In the genomic region with DNA sequence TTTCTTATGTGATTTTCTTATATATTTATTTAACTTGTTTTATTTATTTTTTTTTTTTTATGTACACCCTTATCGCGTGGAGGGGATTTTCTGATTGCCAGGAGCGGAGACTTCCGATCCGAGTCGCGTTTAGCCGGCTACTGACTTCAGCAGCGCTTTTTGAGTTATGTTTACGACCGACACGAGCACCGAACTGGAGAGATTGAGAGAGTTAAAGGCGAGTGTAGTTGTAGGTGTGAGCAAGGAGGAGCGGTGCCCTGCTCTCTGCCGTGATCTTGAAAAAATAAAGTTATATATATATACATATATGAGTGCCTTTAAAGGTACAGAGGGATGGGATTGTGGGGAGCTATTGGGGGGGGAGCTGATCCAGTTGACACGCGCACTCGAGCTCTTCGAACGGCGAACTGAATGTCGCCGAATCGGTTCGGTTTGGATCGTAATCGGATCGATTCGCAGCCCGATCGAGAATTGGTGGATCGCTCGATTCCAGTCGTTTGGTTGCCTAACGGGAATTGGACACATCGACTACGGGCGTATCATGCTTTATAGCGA, we compare ENCODE assay signal across 5 fruit fly cellular contexts.
TF ChIP-seq lines count a peak whose summit lies in the region.

Gene rost, minus strand, starts transcription at position 503 of the 555 bp plus-strand sequence.

- TF ChIP-seq CTCF in whole organism, embryonic (GFP tag; optimal IDR thresholded peaks at IDR 0.05; lab: Kevin White, UChicago), result no peak

TF ChIP-seq in whole organism, adult, 20 proteins besides CTCF, POLR2A, EP300 and RAD21:
- peak; percentile 59 for TF ChIP-seq pad (GFP tag; optimal IDR thresholded peaks at IDR 0.05; lab: Kevin White, UChicago)
- no peak for TF ChIP-seq CG5204 (GFP tag; optimal IDR thresholded peaks at IDR 0.05; lab: Kevin White, UChicago)
- no peak for TF ChIP-seq CG7045 (GFP tag; optimal IDR thresholded peaks at IDR 0.05; lab: Kevin White, UChicago)
- TF ChIP-seq CG1620 (GFP tag; optimal IDR thresholded peaks at IDR 0.05; lab: Kevin White, UChicago), result no peak
- TF ChIP-seq tj (GFP tag; optimal IDR thresholded peaks at IDR 0.05; lab: Kevin White, UChicago), result peak; percentile 39
- TF ChIP-seq Crg-1 (GFP tag; optimal IDR thresholded peaks at IDR 0.05; lab: Kevin White, UChicago), result no peak
- peak; percentile 10 for TF ChIP-seq kay (GFP tag; lab: Kevin White, UChicago; ENCODE audit: borderline replicate concordance)
- TF ChIP-seq CG14711 (tag; optimal IDR thresholded peaks at IDR 0.05; lab: Kevin White, UChicago), result no peak
- peak; percentile 83 for TF ChIP-seq Mnt (GFP tag; optimal IDR thresholded peaks at IDR 0.05; lab: Kevin White, UChicago)
- no peak for TF ChIP-seq bab1 (GFP tag; optimal IDR thresholded peaks at IDR 0.05; lab: Kevin White, UChicago)
- no peak for TF ChIP-seq CG33017 (tag; optimal IDR thresholded peaks at IDR 0.05; lab: Kevin White, UChicago)
- peak; percentile 80 for TF ChIP-seq ovo (GFP tag; optimal IDR thresholded peaks at IDR 0.05; lab: Kevin White, UChicago)

TF ChIP-seq in whole organism, embryonic, 481 proteins besides CTCF, POLR2A, EP300 and RAD21 (continues in another document):
- peak in 1 of 2 experiments; percentile 69 for TF ChIP-seq Pdp1 (GFP tag; optimal IDR thresholded peaks at IDR 0.05; lab: Kevin White, UChicago)
- TF ChIP-seq lab (GFP tag; optimal IDR thresholded peaks at IDR 0.05; lab: Kevin White, UChicago), result peak; percentile 25
- no peak for TF ChIP-seq CG6175 (GFP tag; IDR thresholded peaks at IDR 0.05; lab: Robert Waterston, UW)
- TF ChIP-seq CG1647 (GFP tag; optimal IDR thresholded peaks at IDR 0.05; lab: Kevin White, UChicago), result no peak
- peak; percentile 41 for TF ChIP-seq Jarid2 (GFP tag; optimal IDR thresholded peaks at IDR 0.05; lab: Kevin White, UChicago)
- TF ChIP-seq nom (GFP tag; optimal IDR thresholded peaks at IDR 0.05; lab: Kevin White, UChicago), result peak; percentile 57
- TF ChIP-seq crol (GFP tag; IDR thresholded peaks at IDR 0.05; lab: Robert Waterston, UW), result peak; percentile 60
- no peak for TF ChIP-seq CG6765 (GFP tag; optimal IDR thresholded peaks at IDR 0.05; lab: Kevin White, UChicago)
- peak; percentile 82 for TF ChIP-seq Hey (tag; optimal IDR thresholded peaks at IDR 0.05; lab: Kevin White, UChicago)
- no peak for TF ChIP-seq YL-1 (GFP tag; optimal IDR thresholded peaks at IDR 0.05; lab: Kevin White, UChicago)
- TF ChIP-seq cg (GFP tag; optimal IDR thresholded peaks at IDR 0.05; lab: Kevin White, UChicago), result peak; percentile 22
- TF ChIP-seq HmgZ (tag; optimal IDR thresholded peaks at IDR 0.05; lab: Kevin White, UChicago), result peak; percentile 44
- TF ChIP-seq corto (GFP tag; optimal IDR thresholded peaks at IDR 0.05; lab: Kevin White, UChicago), result peak; percentile 51
- peak; percentile 73 for TF ChIP-seq grn (GFP tag; optimal IDR thresholded peaks at IDR 0.05; lab: Kevin White, UChicago)
- TF ChIP-seq CG12071 (GFP tag; optimal IDR thresholded peaks at IDR 0.05; lab: Kevin White, UChicago), result no peak
- TF ChIP-seq lbe (GFP tag; optimal IDR thresholded peaks at IDR 0.05; lab: Kevin White, UChicago), result peak; percentile 54
- TF ChIP-seq MBD-R2 (GFP tag; IDR thresholded peaks at IDR 0.05; lab: Robert Waterston, UW), result 0 out of 2 replicates have a peak, but pooled peaks have one; percentile 7
- peak; percentile 94 for TF ChIP-seq Deaf1 (tag; optimal IDR thresholded peaks at IDR 0.05; lab: Kevin White, UChicago)

TF ChIP-seq in whole organism, prepupa, 60 proteins besides CTCF, POLR2A, EP300 and RAD21 (continues in another document):
- TF ChIP-seq CG6854 (GFP tag; optimal IDR thresholded peaks at IDR 0.05; lab: Kevin White, UChicago) (peak; percentile 51), Eip78C (GFP tag; lab: Kevin White, UChicago) (peak; percentile 67), svp (GFP tag; lab: Kevin White, UChicago) (peak; percentile 86), CG9139 (GFP tag; optimal IDR thresholded peaks at IDR 0.05; lab: Kevin White, UChicago) (peak; percentile 27), ss (GFP tag; optimal IDR thresholded peaks at IDR 0.05; lab: Kevin White, UChicago) (peak in 1 of 2 experiments; percentile 59), CG8632 (GFP tag; optimal IDR thresholded peaks at IDR 0.05; lab: Kevin White, UChicago) (peak; percentile 6), Sox102F (GFP tag; optimal IDR thresholded peaks at IDR 0.05; lab: Kevin White, UChicago) (peak; percentile 26), CG6808 (GFP tag; optimal IDR thresholded peaks at IDR 0.05; lab: Kevin White, UChicago) (peak; percentile 1), eg (GFP tag; IDR thresholded peaks at IDR 0.05; lab: Robert Waterston, UW) (no peak), CG10631 (GFP tag; optimal IDR thresholded peaks at IDR 0.05; lab: Kevin White, UChicago) (no peak), achi (GFP tag; optimal IDR thresholded peaks at IDR 0.05; lab: Kevin White, UChicago) (peak; percentile 10), topi (GFP tag; optimal IDR thresholded peaks at IDR 0.05; lab: Kevin White, UChicago) (peak; percentile 26), CG8119 (GFP tag; IDR thresholded peaks at IDR 0.05; lab: Robert Waterston, UW) (no peak), esn (GFP tag; optimal IDR thresholded peaks at IDR 0.05; lab: Kevin White, UChicago) (peak; percentile 17), CG10669 (GFP tag; optimal IDR thresholded peaks at IDR 0.05; lab: Kevin White, UChicago) (peak; percentile 3), CG3919 (GFP tag; optimal IDR thresholded peaks at IDR 0.05; lab: Kevin White, UChicago) (peak; percentile 9), Lpt (GFP tag; optimal IDR thresholded peaks at IDR 0.05; lab: Kevin White, UChicago) (peak; percentile 46), CG6163 (GFP tag; IDR thresholded peaks at IDR 0.05; lab: Robert Waterston, UW) (no peak), CG11294 (GFP tag; IDR thresholded peaks at IDR 0.05; lab: Robert Waterston, UW) (no peak), vri (GFP tag; optimal IDR thresholded peaks at IDR 0.05; lab: Kevin White, UChicago) (peak; percentile 77)

TF ChIP-seq in whole organism, pupa, 21 proteins besides CTCF, POLR2A, EP300 and RAD21:
- TF ChIP-seq CG14655 (GFP tag; optimal IDR thresholded peaks at IDR 0.05; lab: Kevin White, UChicago), result no peak
- TF ChIP-seq CG34367 (tag; optimal IDR thresholded peaks at IDR 0.05; lab: Kevin White, UChicago), result peak; percentile 9
- peak; percentile 72 for TF ChIP-seq EcR (GFP tag; optimal IDR thresholded peaks at IDR 0.05; lab: Kevin White, UChicago)
- TF ChIP-seq rn (GFP tag; IDR thresholded peaks at IDR 0.05; lab: Robert Waterston, UW), result no peak
- peak; percentile 26 for TF ChIP-seq CG15710 (tag; optimal IDR thresholded peaks at IDR 0.05; lab: Kevin White, UChicago)
- peak; percentile 38; the same call in 1 of the 3 replicates for TF ChIP-seq CG4496 (GFP tag; IDR thresholded peaks at IDR 0.05; lab: Robert Waterston, UW)
- TF ChIP-seq Pif1A (GFP tag; optimal IDR thresholded peaks at IDR 0.05; lab: Kevin White, UChicago), result peak; percentile 7
- TF ChIP-seq Snoo (tag; optimal IDR thresholded peaks at IDR 0.05; lab: Kevin White, UChicago), result no peak
- peak; percentile 34 for TF ChIP-seq CG8159 (tag; optimal IDR thresholded peaks at IDR 0.05; lab: Kevin White, UChicago)
- TF ChIP-seq CG13204 (GFP tag; optimal IDR thresholded peaks at IDR 0.05; lab: Kevin White, UChicago), result peak; percentile 55
- peak; percentile 65 for TF ChIP-seq Pif1B (GFP tag; optimal IDR thresholded peaks at IDR 0.05; lab: Kevin White, UChicago)

TF ChIP-seq in whole organism, wandering third instar larva, 38 proteins besides CTCF, POLR2A, EP300 and RAD21 (continues in another document):
- no peak for TF ChIP-seq dsf (GFP tag; optimal IDR thresholded peaks at IDR 0.05; lab: Kevin White, UChicago; ENCODE audit: borderline replicate concordance)
- no peak for TF ChIP-seq OdsH (GFP tag; optimal IDR thresholded peaks at IDR 0.05; lab: Kevin White, UChicago)
- no peak for TF ChIP-seq Hr78 (GFP tag; optimal IDR thresholded peaks at IDR 0.05; lab: Kevin White, UChicago)
- TF ChIP-seq tai (GFP tag; optimal IDR thresholded peaks at IDR 0.05; lab: Kevin White, UChicago), result no peak
- no peak for TF ChIP-seq Myc (optimal IDR thresholded peaks at IDR 0.05; lab: Kevin White, UChicago)
- no peak for TF ChIP-seq foxo (GFP tag; optimal IDR thresholded peaks at IDR 0.05; lab: Kevin White, UChicago)
- no peak for TF ChIP-seq woc (GFP tag; optimal IDR thresholded peaks at IDR 0.05; lab: Kevin White, UChicago)
- no peak for TF ChIP-seq CG32264 (GFP tag; optimal IDR thresholded peaks at IDR 0.05; lab: Kevin White, UChicago)
- TF ChIP-seq lola (GFP tag; optimal IDR thresholded peaks at IDR 0.05; lab: Kevin White, UChicago), result no peak
- no peak for TF ChIP-seq psq (GFP tag; optimal IDR thresholded peaks at IDR 0.05; lab: Kevin White, UChicago)
- peak in 1 of 2 experiments; percentile 68 for TF ChIP-seq dl (GFP tag; optimal IDR thresholded peaks at IDR 0.05; lab: Kevin White, UChicago; ENCODE audit: insufficient read depth in 1 of 2, partially characterized antibody in 2 of 2)
- TF ChIP-seq Vsx2 (GFP tag; optimal IDR thresholded peaks at IDR 0.05; lab: Kevin White, UChicago; ENCODE audit: partially characterized antibody), result peak; percentile 25
- no peak for TF ChIP-seq CG9705 (GFP tag; optimal IDR thresholded peaks at IDR 0.05; lab: Kevin White, UChicago)
- no peak for TF ChIP-seq pan (optimal IDR thresholded peaks at IDR 0.05; lab: Kevin White, UChicago)
- peak; percentile 55 for TF ChIP-seq jim (GFP tag; optimal IDR thresholded peaks at IDR 0.05; lab: Kevin White, UChicago)
- no peak for TF ChIP-seq Mio (GFP tag; optimal IDR thresholded peaks at IDR 0.05; lab: Kevin White, UChicago)
- peak; percentile 67 for TF ChIP-seq Dif (GFP tag; optimal IDR thresholded peaks at IDR 0.05; lab: Kevin White, UChicago; ENCODE audit: partially characterized antibody)
- TF ChIP-seq Rel (GFP tag; optimal IDR thresholded peaks at IDR 0.05; lab: Kevin White, UChicago), result no peak
- peak; percentile 88 for TF ChIP-seq Rel (tag; optimal IDR thresholded peaks at IDR 0.05; lab: Kevin White, UChicago)
- TF ChIP-seq HLH106 (tag; optimal IDR thresholded peaks at IDR 0.05; lab: Kevin White, UChicago), result peak; percentile 1
- TF ChIP-seq Abd-B (GFP tag; optimal IDR thresholded peaks at IDR 0.05; lab: Kevin White, UChicago), result no peak
- peak; percentile 26 for TF ChIP-seq fru (GFP tag; optimal IDR thresholded peaks at IDR 0.05; lab: Kevin White, UChicago)
- peak; percentile 8 for TF ChIP-seq rgr (GFP tag; optimal IDR thresholded peaks at IDR 0.05; lab: Kevin White, UChicago)
- no peak for TF ChIP-seq sage (GFP tag; optimal IDR thresholded peaks at IDR 0.05; lab: Kevin White, UChicago)
- TF ChIP-seq brk (GFP tag; optimal IDR thresholded peaks at IDR 0.05; lab: Kevin White, UChicago), result no peak
- TF ChIP-seq Hnf4 (GFP tag; optimal IDR thresholded peaks at IDR 0.05; lab: Kevin White, UChicago), result peak; percentile 44
- no peak for TF ChIP-seq br (GFP tag; optimal IDR thresholded peaks at IDR 0.05; lab: Kevin White, UChicago)
- TF ChIP-seq h (GFP tag; optimal IDR thresholded peaks at IDR 0.05; lab: Kevin White, UChicago), result peak; percentile 63
- TF ChIP-seq Hr83 (GFP tag; optimal IDR thresholded peaks at IDR 0.05; lab: Kevin White, UChicago; ENCODE audit: poor library complexity, severe bottlenecking), result no peak
- no peak for TF ChIP-seq sv (GFP tag; optimal IDR thresholded peaks at IDR 0.05; lab: Kevin White, UChicago)
